Worm (Caenorhabditis elegans): ENCODE data around the gene gln-6.

Gene gln-6

DNA sequence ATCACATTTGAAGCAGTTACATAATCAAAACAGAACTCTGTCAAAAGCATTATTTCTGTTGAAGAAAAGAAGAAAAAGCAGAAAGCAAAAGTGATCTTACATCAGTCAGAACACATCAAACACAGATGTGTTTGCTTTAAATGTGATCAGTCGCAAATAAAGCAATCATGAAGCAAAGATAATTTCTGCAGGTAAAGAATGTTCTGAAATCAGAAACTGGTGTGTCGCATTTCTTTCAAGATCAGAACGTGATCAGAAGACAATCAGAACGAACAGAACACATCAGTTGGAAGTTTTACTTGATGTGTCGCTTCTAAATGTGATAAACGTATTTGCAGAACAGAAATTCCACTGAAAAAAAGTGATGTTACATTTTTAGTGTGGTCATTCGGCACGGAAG is 41.6 kb downstream of the gln-6 start:
- TF ChIP-seq ref-1 (GFP tag; conservative IDR thresholded peaks at IDR 0.05) (no peak), tab-1 (GFP tag; IDR thresholded peaks at IDR 0.05) (no peak), med-1 (GFP tag; optimal IDR thresholded peaks at IDR 0.05; ENCODE audit: insufficient read depth) (no peak)

DNA sequence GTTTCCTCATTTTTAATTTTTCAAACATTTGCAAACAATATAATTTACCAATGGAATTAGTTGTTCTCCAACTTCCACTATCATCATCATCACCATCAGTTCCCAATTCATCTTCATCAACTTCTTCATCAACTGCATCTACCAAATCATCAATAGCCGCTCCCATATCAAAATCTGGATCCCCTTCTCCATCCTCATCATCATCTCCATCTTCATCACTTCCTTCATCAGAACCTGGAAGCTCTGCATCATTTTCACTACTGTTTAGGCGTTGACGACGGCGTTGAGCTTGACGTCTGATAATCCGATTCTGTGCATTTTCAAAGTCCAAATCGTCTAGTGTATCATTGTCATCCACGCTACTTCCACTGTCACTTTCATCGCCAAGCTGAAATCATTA is 42.8 kb downstream of the gln-6 start:
- TF ChIP-seq cog-1 (tag; optimal IDR thresholded peaks at IDR 0.05) = no peak
- TF ChIP-seq klf-2 (GFP tag; conservative IDR thresholded peaks at IDR 0.05) = no peak
- no peak for TF ChIP-seq ref-1 (GFP tag; conservative IDR thresholded peaks at IDR 0.05)
- no peak for TF ChIP-seq ztf-23 (GFP tag; IDR thresholded peaks at IDR 0.05)

DNA sequence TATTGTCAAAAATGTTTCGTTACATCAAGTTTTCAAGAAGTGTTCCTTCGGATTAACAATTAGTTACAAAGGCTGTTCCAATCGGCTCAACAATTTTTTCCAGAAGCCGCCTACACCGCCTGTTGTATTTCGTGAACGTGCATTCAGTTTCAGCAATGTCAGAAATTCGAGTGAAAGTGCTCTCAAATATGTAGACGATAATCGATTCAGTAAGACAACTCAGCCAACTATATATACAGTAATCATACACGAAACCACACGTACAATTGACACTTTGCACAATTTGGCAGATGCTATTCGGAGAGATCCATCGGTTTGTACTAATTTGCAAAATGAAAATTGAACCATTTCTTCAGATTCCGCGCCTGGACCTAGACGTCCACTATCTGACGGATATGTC is 44.2 kb downstream of the gln-6 start:
- TF ChIP-seq tab-1 (GFP tag; IDR thresholded peaks at IDR 0.05) (no peak), T22C8.4 (GFP tag; IDR thresholded peaks at IDR 0.05) (no peak), ztf-23 (GFP tag; IDR thresholded peaks at IDR 0.05) (no peak), klf-2 (GFP tag; conservative IDR thresholded peaks at IDR 0.05) (no peak), flt-1 (GFP tag; IDR thresholded peaks at IDR 0.05) (no peak), med-1 (GFP tag; optimal IDR thresholded peaks at IDR 0.05; ENCODE audit: insufficient read depth) (no peak), ref-1 (GFP tag; conservative IDR thresholded peaks at IDR 0.05) (no peak), cog-1 (tag; optimal IDR thresholded peaks at IDR 0.05) (no peak), ztf-29 (GFP tag; IDR thresholded peaks at IDR 0.05) (no peak)

DNA sequence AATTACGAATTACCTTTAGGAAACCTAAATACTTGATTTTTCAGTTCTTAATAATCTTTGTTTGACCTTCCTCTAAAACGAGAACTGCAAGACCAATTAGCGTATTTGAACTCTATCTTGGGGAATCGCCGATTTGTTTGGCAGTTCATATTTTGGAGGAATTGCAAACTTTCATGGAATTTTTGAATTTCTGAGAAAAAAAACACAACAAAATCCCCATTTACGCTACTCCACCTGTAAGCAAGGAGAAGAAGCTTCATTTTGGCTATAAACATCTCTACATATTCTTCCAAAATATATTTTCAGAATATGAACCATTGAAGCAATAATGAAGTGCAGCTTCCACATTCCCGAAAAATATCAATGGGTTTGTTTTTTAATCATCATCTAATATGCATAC is 47.8 kb downstream of the gln-6 start, which contains the start of gene twk-9:
twk-9 (plus strand) TSS at position 301 of the 400 bp plus-strand sequence.
- no peak for TF ChIP-seq tab-1 (GFP tag; IDR thresholded peaks at IDR 0.05)
- TF ChIP-seq T22C8.4 (GFP tag; IDR thresholded peaks at IDR 0.05) = no peak
- no peak for TF ChIP-seq klf-2 (GFP tag; conservative IDR thresholded peaks at IDR 0.05)
- TF ChIP-seq ztf-23 (GFP tag; IDR thresholded peaks at IDR 0.05) = no peak
- TF ChIP-seq ref-1 (GFP tag; conservative IDR thresholded peaks at IDR 0.05) = no peak
- TF ChIP-seq flt-1 (GFP tag; IDR thresholded peaks at IDR 0.05) = no peak
- no peak for TF ChIP-seq med-1 (GFP tag; optimal IDR thresholded peaks at IDR 0.05; ENCODE audit: insufficient read depth)
- no peak for TF ChIP-seq ztf-29 (GFP tag; IDR thresholded peaks at IDR 0.05)
- no peak for TF ChIP-seq cog-1 (tag; optimal IDR thresholded peaks at IDR 0.05)

DNA sequence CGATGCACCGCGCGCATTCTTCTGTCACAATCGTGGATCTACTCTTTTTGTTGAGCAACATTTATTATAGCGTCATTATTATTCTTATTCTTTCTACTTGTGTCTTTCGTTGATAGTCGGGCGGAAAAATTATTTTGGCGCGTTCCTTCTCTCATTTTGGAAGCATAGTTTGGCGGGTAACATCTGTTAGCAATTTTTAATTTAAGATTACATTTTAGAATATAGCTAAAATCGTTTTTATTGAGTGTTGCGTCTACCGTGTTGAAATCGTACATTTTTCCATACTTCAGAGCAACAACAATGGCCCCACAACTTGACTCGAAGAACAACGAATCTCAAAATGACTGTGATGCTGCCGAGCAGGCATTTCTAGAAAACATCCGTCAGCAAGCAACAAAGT is 50.1 kb downstream of the gln-6 start, which contains the start of gene sdz-36:
sdz-36 (plus strand) TSS at position 301 of the 400 bp plus-strand sequence.
- no peak for TF ChIP-seq flt-1 (GFP tag; IDR thresholded peaks at IDR 0.05)
- no peak for TF ChIP-seq cog-1 (tag; optimal IDR thresholded peaks at IDR 0.05)
- no peak for TF ChIP-seq med-1 (GFP tag; optimal IDR thresholded peaks at IDR 0.05; ENCODE audit: insufficient read depth)
- no peak for TF ChIP-seq tab-1 (GFP tag; IDR thresholded peaks at IDR 0.05)
- TF ChIP-seq T22C8.4 (GFP tag; IDR thresholded peaks at IDR 0.05) = no peak
- TF ChIP-seq klf-2 (GFP tag; conservative IDR thresholded peaks at IDR 0.05) = no peak
- no peak for TF ChIP-seq ref-1 (GFP tag; conservative IDR thresholded peaks at IDR 0.05)
- TF ChIP-seq ztf-29 (GFP tag; IDR thresholded peaks at IDR 0.05) = no peak
- TF ChIP-seq ztf-23 (GFP tag; IDR thresholded peaks at IDR 0.05) = no peak
